Fruit fly (Drosophila melanogaster) whole organism, embryonic: Measurements from ENCODE around the gene CG9682.

ENCODE experiments used
- ATbp ChIP-seq: fragments of 200-800 bp; sonication (Bioruptor generic); optimal IDR thresholded peaks from 2 replicates; lab custom pipeline; 2017; ENCODE audit warnings: missing biosample characterization, mild to moderate bottlenecking, missing genetic modification characterization, missing genetic modification reagents
- B-H1 ChIP-seq: fragments of 200-800 bp; sonication (Bioruptor generic); IDR thresholded peaks from 3 replicates; pipeline ENCODE4 v1.3.6; 2022; ENCODE audit warnings: missing biosample characterization, missing genetic modification characterization
- Bteb2 ChIP-seq: fragments of 200-800 bp; sonication (Bioruptor generic); optimal IDR thresholded peaks from 2 replicates; lab custom pipeline; 2016; ENCODE audit warnings: missing biosample characterization, missing genetic modification characterization
- CG10431 ChIP-seq: fragments of 200-800 bp; sonication (Bioruptor generic); optimal IDR thresholded peaks from 3 replicates; lab custom pipeline; 2018; ENCODE audit warnings: missing biosample characterization, mild to moderate bottlenecking, missing genetic modification characterization
- CG10462 ChIP-seq: fragments of 200-800 bp; sonication (Bioruptor generic); optimal IDR thresholded peaks from 2 replicates; lab custom pipeline; 2016; ENCODE audit warnings: missing biosample characterization, missing genetic modification characterization
- CG11247 ChIP-seq: fragments of 200-800 bp; sonication (Bioruptor generic); IDR thresholded peaks from 2 replicates; pipeline ENCODE4 v1.3.6; 2022; ENCODE audit warnings: missing biosample characterization, missing genetic modification characterization
- CG11504 ChIP-seq: fragments of 200-800 bp; sonication (Bioruptor generic); optimal IDR thresholded peaks from 3 replicates; lab custom pipeline; 2019; ENCODE audit warnings: missing biosample characterization, mild to moderate bottlenecking, missing genetic modification characterization, moderate library complexity
- CG12236 ChIP-seq: fragments of 200-800 bp; sonication (Bioruptor generic); optimal IDR thresholded peaks from 2 replicates; lab custom pipeline; 2016; ENCODE audit warnings: missing biosample characterization, missing genetic modification characterization
- CG14441 ChIP-seq: fragments of 200-800 bp; sonication (Bioruptor generic); IDR thresholded peaks from 2 replicates; pipeline ENCODE4 v1.3.6; 2022; ENCODE audit warnings: missing biosample characterization, missing genetic modification characterization
- CG17359 ChIP-seq: fragments of 200-800 bp; sonication (Bioruptor generic); optimal IDR thresholded peaks from 3 replicates; lab custom pipeline; 2018; ENCODE audit warnings: missing biosample characterization, mild to moderate bottlenecking, missing genetic modification characterization, moderate library complexity
- CG17829 ChIP-seq: fragments of 200-800 bp; optimal IDR thresholded peaks from 2 replicates; lab custom pipeline; 2019; ENCODE audit warnings: missing biosample characterization, mild to moderate bottlenecking, missing genetic modification characterization, moderate library complexity
- CG2199 ChIP-seq: fragments of 200-800 bp; sonication (Bioruptor generic); IDR thresholded peaks from 3 replicates; pipeline ENCODE4 v1.3.6; 2022; ENCODE audit warnings: missing biosample characterization, missing genetic modification characterization
- CG30431 ChIP-seq: fragments of 200-800 bp; sonication (Bioruptor generic); optimal IDR thresholded peaks from 2 replicates; lab custom pipeline; 2017; ENCODE audit warnings: missing biosample characterization, missing genetic modification characterization
- CG3163 ChIP-seq: fragments of 200-800 bp; sonication (Bioruptor generic); optimal IDR thresholded peaks from 3 replicates; lab custom pipeline; 2016; ENCODE audit warnings: missing biosample characterization, missing genetic modification characterization
- CG32767 ChIP-seq: fragments of 200-800 bp; sonication (Bioruptor generic); IDR thresholded peaks from 2 replicates; pipeline ENCODE4 v1.3.6; 2022; ENCODE audit warnings: missing biosample characterization, missing genetic modification characterization
- CG3726 ChIP-seq: fragments of 200-800 bp; sonication (Bioruptor generic); IDR thresholded peaks from 3 replicates; pipeline ENCODE4, ENCODE4 v1.3.6; 2022; ENCODE audit warnings: missing biosample characterization, missing genetic modification characterization
- CG4282 ChIP-seq: fragments of 200-800 bp; sonication (Bioruptor generic); optimal IDR thresholded peaks from 2 replicates; lab custom pipeline; 2016; ENCODE audit warnings: missing biosample characterization, missing genetic modification characterization
- CG6175 ChIP-seq: fragments of 200-800 bp; sonication (Bioruptor generic); IDR thresholded peaks from 3 replicates; pipeline ENCODE4 v1.3.6; 2022; ENCODE audit warnings: missing biosample characterization, missing genetic modification characterization
- CG6272 ChIP-seq: fragments of 200-800 bp; sonication (Bioruptor generic); IDR thresholded peaks from 2 replicates; pipeline ENCODE4 v1.3.6; 2022; ENCODE audit warnings: missing biosample characterization, missing genetic modification characterization
- CG6689 ChIP-seq: fragments of 200-800 bp; sonication (Bioruptor generic); IDR thresholded peaks from 2 replicates; pipeline ENCODE4 v1.3.6; 2022; ENCODE audit warnings: missing biosample characterization, missing genetic modification characterization
- CG6765 ChIP-seq: fragments of 200-800 bp; sonication (Bioruptor generic); optimal IDR thresholded peaks from 3 replicates; lab custom pipeline; 2017; ENCODE audit warnings: missing biosample characterization, mild to moderate bottlenecking, missing genetic modification characterization
- CG6854 ChIP-seq: fragments of 200-800 bp; sonication (Bioruptor generic); optimal IDR thresholded peaks from 3 replicates; lab custom pipeline; 2017; ENCODE audit warnings: missing biosample characterization, mild to moderate bottlenecking, missing genetic modification characterization
- CG7372 ChIP-seq: fragments of 200-800 bp; sonication (Bioruptor generic); IDR thresholded peaks from 2 replicates; pipeline ENCODE4 v1.3.6; 2022; ENCODE audit warnings: missing biosample characterization, missing genetic modification characterization
- CTCF ChIP-seq: fragments of 200-800 bp; sonication (Bioruptor generic); optimal IDR thresholded peaks from 2 replicates; lab custom pipeline; 2017; ENCODE audit warnings: missing biosample characterization, mild to moderate bottlenecking, missing genetic modification characterization, moderate library complexity
- Dbx ChIP-seq: fragments of 200-800 bp; sonication (Bioruptor generic); IDR thresholded peaks from 3 replicates; pipeline ENCODE4 v1.3.6; 2022; ENCODE audit warnings: missing biosample characterization, missing genetic modification characterization
- Dek ChIP-seq: fragments of 200-800 bp; sonication (Bioruptor generic); optimal IDR thresholded peaks from 3 replicates; lab custom pipeline; 2019; ENCODE audit warnings: missing biosample characterization, mild to moderate bottlenecking, missing genetic modification characterization, moderate library complexity
- E2f1 ChIP-seq: fragments of 200-800 bp; sonication (Bioruptor generic); IDR thresholded peaks from 2 replicates; pipeline ENCODE4 v1.3.6; 2022; ENCODE audit warnings: missing biosample characterization, missing genetic modification characterization
- Neu2 ChIP-seq: fragments of 200-800 bp; sonication (Bioruptor generic); optimal IDR thresholded peaks from 3 replicates; lab custom pipeline; 2016; ENCODE audit warnings: missing biosample characterization, missing genetic modification characterization, borderline replicate concordance
- Ravus ChIP-seq: fragments of 200-800 bp; sonication (Bioruptor generic); IDR thresholded peaks from 2 replicates; pipeline ENCODE4 v1.3.6; 2022; ENCODE audit warnings: missing biosample characterization, missing genetic modification characterization
- Stat92E ChIP-seq, 3 experiments: fragments of >200 bp in 2 of 3; fragments of 200-800 bp in 1 of 3; sonication (Bioruptor generic) in 1 of 3; optimal IDR thresholded peaks; 2 replicates each; lab custom pipeline; 2017 to 2019; ENCODE audit warnings: missing biosample characterization in 3 of 3, missing genetic modification characterization in 3 of 3, mild to moderate bottlenecking in 1 of 3, moderate library complexity in 1 of 3
- abd-A ChIP-seq: fragments of 200-800 bp; sonication (Bioruptor generic); optimal IDR thresholded peaks from 3 replicates; lab custom pipeline; 2019; ENCODE audit warnings: missing biosample characterization, mild to moderate bottlenecking, missing genetic modification characterization, moderate library complexity
- ac ChIP-seq: fragments of 200-800 bp; sonication (Bioruptor generic); optimal IDR thresholded peaks from 3 replicates; lab custom pipeline; 2017; ENCODE audit warnings: missing biosample characterization, mild to moderate bottlenecking, missing genetic modification characterization
- amos ChIP-seq: fragments of 200-800 bp; sonication (Bioruptor generic); IDR thresholded peaks from 2 replicates; pipeline ENCODE4 v1.3.6; 2022; ENCODE audit warnings: missing biosample characterization, missing genetic modification characterization; ENCODE audit not compliant: partially characterized antibody
- aop ChIP-seq: fragments of 200-800 bp; sonication (Bioruptor generic); IDR thresholded peaks from 2 replicates; pipeline ENCODE4 v1.3.6; 2022; ENCODE audit warnings: missing biosample characterization, missing genetic modification characterization
- ap ChIP-seq: fragments of 200-800 bp; sonication (Bioruptor generic); IDR thresholded peaks from 2 replicates; pipeline ENCODE4 v1.3.6; 2022; ENCODE audit warnings: missing biosample characterization, missing genetic modification characterization
- bigmax ChIP-seq: fragments of 200-800 bp; sonication (Bioruptor generic); optimal IDR thresholded peaks from 2 replicates; lab custom pipeline; 2018; ENCODE audit warnings: missing biosample characterization, mild to moderate bottlenecking, missing genetic modification characterization
- bsh ChIP-seq, 2 experiments: fragments of 200-800 bp; sonication (Bioruptor generic); optimal IDR thresholded peaks; 2 replicates each; lab custom pipeline; 2017 to 2018; ENCODE audit warnings: mild to moderate bottlenecking in 2 of 2, missing biosample characterization in 2 of 2, missing genetic modification characterization in 2 of 2, moderate library complexity in 1 of 2
- btn ChIP-seq: fragments of 200-800 bp; sonication (Bioruptor generic); optimal IDR thresholded peaks from 2 replicates; lab custom pipeline; 2016; ENCODE audit warnings: missing biosample characterization, missing genetic modification characterization
- chn ChIP-seq: fragments of 200-800 bp; sonication (Bioruptor generic); optimal IDR thresholded peaks from 2 replicates; lab custom pipeline; 2016; ENCODE audit warnings: missing biosample characterization, missing genetic modification characterization
- dm ChIP-seq: fragments of 200-800 bp; sonication (Bioruptor generic); optimal IDR thresholded peaks from 3 replicates; lab custom pipeline; 2016; ENCODE audit warnings: missing biosample characterization, missing genetic modification characterization
- eyg ChIP-seq: fragments of 200-800 bp; sonication (Bioruptor generic); optimal IDR thresholded peaks from 3 replicates; lab custom pipeline; 2016; ENCODE audit warnings: missing biosample characterization, missing genetic modification characterization
- h ChIP-seq: fragments of >200 bp; optimal IDR thresholded peaks from 2 replicates; lab custom pipeline; 2017
- ind ChIP-seq: fragments of 200-800 bp; sonication (Bioruptor generic); optimal IDR thresholded peaks from 3 replicates; lab custom pipeline; 2016; ENCODE audit warnings: missing biosample characterization, missing genetic modification characterization
- lbe ChIP-seq: fragments of 200-800 bp; sonication (Bioruptor generic); optimal IDR thresholded peaks from 2 replicates; lab custom pipeline; 2016; ENCODE audit warnings: missing biosample characterization, mild to moderate bottlenecking, missing genetic modification characterization
- lilli ChIP-seq: fragments of 200-800 bp; sonication (Bioruptor generic); optimal IDR thresholded peaks from 3 replicates; lab custom pipeline; 2016; ENCODE audit warnings: missing biosample characterization, missing genetic modification characterization
- luna ChIP-seq: fragments of 200-800 bp; sonication (Bioruptor generic); optimal IDR thresholded peaks from 2 replicates; lab custom pipeline; 2016; ENCODE audit warnings: missing biosample characterization, missing genetic modification characterization
- mirr ChIP-seq: fragments of 200-800 bp; sonication (Bioruptor generic); optimal IDR thresholded peaks from 3 replicates; lab custom pipeline; 2018; ENCODE audit warnings: missing biosample characterization, mild to moderate bottlenecking, missing genetic modification characterization
- sens ChIP-seq: fragments of 200-800 bp; sonication (Bioruptor generic); peaks from one replicate; lab custom pipeline; 2016; ENCODE audit warnings: missing biosample characterization, missing genetic modification characterization
- sisA ChIP-seq: fragments of 200-800 bp; sonication (Bioruptor generic); IDR thresholded peaks from 2 replicates; pipeline ENCODE4 v1.3.6; 2022; ENCODE audit warnings: missing biosample characterization, missing genetic modification characterization
- unpg ChIP-seq: fragments of 200-800 bp; sonication (Bioruptor generic); optimal IDR thresholded peaks from 3 replicates; lab custom pipeline; 2018; ENCODE audit warnings: missing biosample characterization, mild to moderate bottlenecking, missing genetic modification characterization, moderate library complexity
- wek ChIP-seq: fragments of 200-800 bp; sonication (Bioruptor generic); optimal IDR thresholded peaks from 3 replicates; lab custom pipeline; 2018; ENCODE audit warnings: missing biosample characterization, mild to moderate bottlenecking, missing genetic modification characterization, moderate library complexity

CG9682 gene

DNA sequence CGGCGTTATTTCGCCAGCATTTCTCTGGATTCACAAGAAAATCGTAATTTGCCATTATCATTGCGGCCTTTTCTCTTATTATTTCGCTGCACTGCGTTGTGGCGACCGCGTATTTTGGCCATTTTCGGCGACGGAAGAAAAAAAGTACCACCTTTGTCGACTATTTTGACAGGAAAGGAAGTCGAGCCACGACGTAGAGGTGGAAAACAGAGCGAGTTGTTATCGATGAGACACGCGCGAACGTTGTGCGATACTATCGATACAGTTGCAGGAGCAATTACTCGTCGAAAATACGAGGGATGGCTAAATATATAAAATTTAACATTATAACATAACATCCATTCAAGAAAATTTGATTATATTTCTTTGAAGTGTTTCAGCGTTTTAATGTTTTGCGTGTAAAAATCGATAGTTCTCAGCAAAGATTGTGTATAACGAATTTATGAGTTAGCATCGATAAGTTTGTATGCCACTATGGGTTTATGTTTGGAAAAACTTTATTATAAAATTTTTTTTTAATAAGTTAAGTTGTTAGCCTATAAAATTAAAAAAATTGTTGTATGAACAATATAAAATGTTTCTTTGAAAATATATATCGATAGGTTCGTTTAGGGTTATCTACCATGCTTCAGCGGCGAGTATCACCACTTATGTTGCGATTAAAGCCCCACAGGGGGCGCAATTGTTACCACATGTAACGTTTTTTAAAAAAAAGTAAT lies 41.8 kb upstream of the CG9682 start, which contains the start of gene RpS7 (continued):
- 0 out of 2 replicates have a peak, but pooled peaks have one; percentile 43 for TF ChIP-seq CG32767 (GFP tag; lab: Robert Waterston, UW)
- TF ChIP-seq lbe (GFP tag; lab: Kevin White, UChicago): peak; percentile 75
- TF ChIP-seq amos (GFP tag; lab: Robert Waterston, UW): peak; percentile 96
- peak; percentile 92 for TF ChIP-seq CTCF
- peak; percentile 34 for TF ChIP-seq luna (GFP tag; lab: Kevin White, UChicago)
- TF ChIP-seq B-H1 (GFP tag; lab: Robert Waterston, UW): peak; percentile 45; the same call in 2 of the 3 replicates
- TF ChIP-seq CG6689 (GFP tag; lab: Robert Waterston, UW): peak; percentile 69
- TF ChIP-seq CG6272 (GFP tag; lab: Robert Waterston, UW): peak; percentile 76
- 0 out of 2 replicates have a peak, but pooled peaks have one; percentile 15 for TF ChIP-seq sisA (GFP tag; lab: Robert Waterston, UW)
- peak; percentile 93 for TF ChIP-seq CG6765 (GFP tag; lab: Kevin White, UChicago)
- TF ChIP-seq CG4282: no peak
- peak; percentile 62 for TF ChIP-seq E2f1
- TF ChIP-seq CG3726: peak; percentile 76
- no peak for TF ChIP-seq Neu2 (GFP tag; lab: Kevin White, UChicago)
- peak; percentile 17 for TF ChIP-seq Dek (tag; lab: Kevin White, UChicago)
- TF ChIP-seq CG10462: peak; percentile 15
- TF ChIP-seq dm (GFP tag; lab: Kevin White, UChicago): peak; percentile 79
- peak; percentile 77 for TF ChIP-seq CG10431
- peak; percentile 89 for TF ChIP-seq mirr
- TF ChIP-seq unpg (GFP tag; lab: Kevin White, UChicago): peak; percentile 71
- TF ChIP-seq ap: peak; percentile 76
- TF ChIP-seq CG14441: peak; percentile 57
- TF ChIP-seq ATbp (GFP tag; lab: Kevin White, UChicago): peak; percentile 67
- peak; percentile 76 for TF ChIP-seq CG6854
- TF ChIP-seq CG17359 (tag; lab: Kevin White, UChicago): peak; percentile 67
- TF ChIP-seq ind (GFP tag; lab: Kevin White, UChicago): peak; percentile 35
- TF ChIP-seq bsh (GFP tag; optimal IDR thresholded peaks at IDR 0.05; lab: Kevin White, UChicago): peak; percentile 48 to 65
- TF ChIP-seq eyg (GFP tag; lab: Kevin White, UChicago): peak; percentile 37
- TF ChIP-seq btn (GFP tag; lab: Kevin White, UChicago): peak; percentile 28
- no peak for TF ChIP-seq abd-A (tag; lab: Kevin White, UChicago)
- no peak for TF ChIP-seq h (lab: Kevin White, UChicago)
- TF ChIP-seq lilli: peak; percentile 47
- TF ChIP-seq Ravus (GFP tag; lab: Robert Waterston, UW): no peak
- peak; percentile 67; the same call in 1 of the 3 replicates for TF ChIP-seq CG6175 (GFP tag; lab: Robert Waterston, UW)
- TF ChIP-seq Dbx (GFP tag; lab: Robert Waterston, UW): peak; percentile 82
- TF ChIP-seq CG30431 (GFP tag; lab: Kevin White, UChicago): peak; percentile 30
- TF ChIP-seq wek: peak; percentile 88
- peak in 1 of 3 experiments; percentile 17 for TF ChIP-seq Stat92E (GFP tag; optimal IDR thresholded peaks at IDR 0.05; lab: Kevin White, UChicago)
- peak; percentile 92 for TF ChIP-seq sens (GFP tag; lab: Kevin White, UChicago)
- TF ChIP-seq CG17829 (tag; lab: Kevin White, UChicago): peak; percentile 78
- peak; percentile 75; the same call in 1 of the 3 replicates for TF ChIP-seq CG2199 (GFP tag; lab: Robert Waterston, UW)
- TF ChIP-seq aop (GFP tag; lab: Robert Waterston, UW): no peak
- no peak for TF ChIP-seq CG12236 (GFP tag; lab: Kevin White, UChicago)
- peak; percentile 48 for TF ChIP-seq ac (GFP tag; lab: Kevin White, UChicago)
- TF ChIP-seq CG3163 (GFP tag; lab: Kevin White, UChicago): peak; percentile 22
- peak; percentile 77 for TF ChIP-seq CG7372 (GFP tag; lab: Robert Waterston, UW)
- TF ChIP-seq Bteb2 (GFP tag; lab: Kevin White, UChicago): peak; percentile 21
- TF ChIP-seq bigmax: peak; percentile 38
- peak; percentile 82 for TF ChIP-seq CG11247
- peak; percentile 45 for TF ChIP-seq chn (GFP tag; lab: Kevin White, UChicago)
- peak; percentile 58 for TF ChIP-seq CG11504 (tag; lab: Kevin White, UChicago)
